Fruit fly (Drosophila melanogaster): Measurements from ENCODE around the gene ND-PDSW.

ND-PDSW gene

dm6 chr2L:3466846-3467245 is 889 bp downstream of the ND-PDSW start:
- TF ChIP-seq EcR (GFP tag; optimal IDR thresholded peaks at IDR 0.05) (no peak), CG32121 (GFP tag; IDR thresholded peaks at IDR 0.05) (no peak), D1 (tag; optimal IDR thresholded peaks at IDR 0.05) (no peak), CG15710 (tag; optimal IDR thresholded peaks at IDR 0.05) (no peak), CG8159 (tag; optimal IDR thresholded peaks at IDR 0.05) (no peak), CG12605 (GFP tag; IDR thresholded peaks at IDR 0.05) (no peak), rn (GFP tag; IDR thresholded peaks at IDR 0.05) (no peak)

dm6 chr2L:3469869-3470268 is 3.9 kb downstream of the ND-PDSW start, which contains the start of the genes Pif1 and CG31776:
TSS of gene Pif1 (minus strand) at chr2L:3470004.
TSS of gene CG31776 (plus strand) at chr2L:3470182.
- TF ChIP-seq EcR (GFP tag; optimal IDR thresholded peaks at IDR 0.05) (no peak), CG8301 (tag; optimal IDR thresholded peaks at IDR 0.05) (no peak), CG15710 (tag; optimal IDR thresholded peaks at IDR 0.05) (no peak), gl (tag; optimal IDR thresholded peaks at IDR 0.05) (no peak), rn (GFP tag; IDR thresholded peaks at IDR 0.05) (no peak), fd96Ca (GFP tag; IDR thresholded peaks at IDR 0.05) (no peak), Ets98B (GFP tag; IDR thresholded peaks at IDR 0.05) (no peak), CG32121 (GFP tag; IDR thresholded peaks at IDR 0.05) (no peak), CG4496 (GFP tag; IDR thresholded peaks at IDR 0.05) (no peak), CG14655 (GFP tag; optimal IDR thresholded peaks at IDR 0.05) (no peak), CG13204 (GFP tag; optimal IDR thresholded peaks at IDR 0.05) (no peak), CG12605 (GFP tag; IDR thresholded peaks at IDR 0.05) (no peak), CG9948 (tag; optimal IDR thresholded peaks at IDR 0.05) (no peak), CG17806 (tag; optimal IDR thresholded peaks at IDR 0.05) (no peak), Pif1A (GFP tag; optimal IDR thresholded peaks at IDR 0.05) (no peak)

dm6 chr2L:3472242-3472641 is 6.3 kb downstream of the ND-PDSW start, which contains the start of gene Pgant4:
TSS of gene Pgant4 (plus strand) at chr2L:3472603.
- no peak for TF ChIP-seq Ets98B (GFP tag; IDR thresholded peaks at IDR 0.05)
- 0 out of 2 replicates have a peak, but pooled peaks have one; percentile 37 for TF ChIP-seq rn (GFP tag; IDR thresholded peaks at IDR 0.05)
- no peak for TF ChIP-seq EcR (GFP tag; optimal IDR thresholded peaks at IDR 0.05)
- TF ChIP-seq CG4496 (GFP tag; IDR thresholded peaks at IDR 0.05), result 0 out of 3 replicates have a peak, but pooled peaks have one; percentile 37
- peak; percentile 39 for TF ChIP-seq Snoo (tag; optimal IDR thresholded peaks at IDR 0.05)

dm6 chr2L:3475168-3475567 is 9.2 kb downstream of the ND-PDSW start:
- TF ChIP-seq CG9948 (tag; optimal IDR thresholded peaks at IDR 0.05), result no peak
- TF ChIP-seq rn (GFP tag; IDR thresholded peaks at IDR 0.05), result no peak
- peak; percentile 70 for TF ChIP-seq EcR (GFP tag; optimal IDR thresholded peaks at IDR 0.05)
- peak; percentile 36 for TF ChIP-seq CG8159 (tag; optimal IDR thresholded peaks at IDR 0.05)
- peak; percentile 22 for TF ChIP-seq Snoo (tag; optimal IDR thresholded peaks at IDR 0.05)
- peak; percentile 28 for TF ChIP-seq CG15710 (tag; optimal IDR thresholded peaks at IDR 0.05)
- no peak for TF ChIP-seq CG34367 (tag; optimal IDR thresholded peaks at IDR 0.05)

DNA sequence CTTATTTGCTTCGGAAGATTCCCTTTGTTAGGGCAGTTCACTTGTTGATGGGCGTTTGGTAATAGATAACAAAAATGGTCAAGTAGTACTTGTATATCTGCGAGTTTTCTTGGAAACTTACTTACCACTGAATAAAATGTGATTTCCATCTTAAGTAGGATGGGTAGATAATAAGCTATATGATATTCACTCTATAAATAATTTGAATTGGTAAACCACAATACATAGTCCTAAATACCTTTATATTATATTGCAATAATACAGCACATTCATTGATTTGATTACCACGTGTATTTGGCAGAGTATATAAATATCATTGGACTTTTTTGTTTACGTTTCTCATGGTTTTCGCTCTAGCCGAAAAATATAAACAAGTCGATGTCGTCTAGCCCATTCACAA is 10.0 kb downstream of the ND-PDSW start:
- no peak for TF ChIP-seq CG17806 (tag; optimal IDR thresholded peaks at IDR 0.05)
- no peak for TF ChIP-seq CG32121 (GFP tag; IDR thresholded peaks at IDR 0.05)
- TF ChIP-seq EcR (GFP tag; optimal IDR thresholded peaks at IDR 0.05), result no peak
- no peak for TF ChIP-seq CG8301 (tag; optimal IDR thresholded peaks at IDR 0.05)
- no peak for TF ChIP-seq CG15710 (tag; optimal IDR thresholded peaks at IDR 0.05)
- TF ChIP-seq CG8159 (tag; optimal IDR thresholded peaks at IDR 0.05), result no peak
- TF ChIP-seq CG14655 (GFP tag; optimal IDR thresholded peaks at IDR 0.05), result no peak
- TF ChIP-seq rn (GFP tag; IDR thresholded peaks at IDR 0.05), result no peak
- TF ChIP-seq CG4496 (GFP tag; IDR thresholded peaks at IDR 0.05), result no peak
- TF ChIP-seq CG12605 (GFP tag; IDR thresholded peaks at IDR 0.05), result no peak
- TF ChIP-seq fd96Ca (GFP tag; IDR thresholded peaks at IDR 0.05), result no peak
- TF ChIP-seq CG9948 (tag; optimal IDR thresholded peaks at IDR 0.05), result no peak
- no peak for TF ChIP-seq Ets98B (GFP tag; IDR thresholded peaks at IDR 0.05)
- TF ChIP-seq CG34367 (tag; optimal IDR thresholded peaks at IDR 0.05), result no peak
- TF ChIP-seq gl (tag; optimal IDR thresholded peaks at IDR 0.05), result no peak

DNA sequence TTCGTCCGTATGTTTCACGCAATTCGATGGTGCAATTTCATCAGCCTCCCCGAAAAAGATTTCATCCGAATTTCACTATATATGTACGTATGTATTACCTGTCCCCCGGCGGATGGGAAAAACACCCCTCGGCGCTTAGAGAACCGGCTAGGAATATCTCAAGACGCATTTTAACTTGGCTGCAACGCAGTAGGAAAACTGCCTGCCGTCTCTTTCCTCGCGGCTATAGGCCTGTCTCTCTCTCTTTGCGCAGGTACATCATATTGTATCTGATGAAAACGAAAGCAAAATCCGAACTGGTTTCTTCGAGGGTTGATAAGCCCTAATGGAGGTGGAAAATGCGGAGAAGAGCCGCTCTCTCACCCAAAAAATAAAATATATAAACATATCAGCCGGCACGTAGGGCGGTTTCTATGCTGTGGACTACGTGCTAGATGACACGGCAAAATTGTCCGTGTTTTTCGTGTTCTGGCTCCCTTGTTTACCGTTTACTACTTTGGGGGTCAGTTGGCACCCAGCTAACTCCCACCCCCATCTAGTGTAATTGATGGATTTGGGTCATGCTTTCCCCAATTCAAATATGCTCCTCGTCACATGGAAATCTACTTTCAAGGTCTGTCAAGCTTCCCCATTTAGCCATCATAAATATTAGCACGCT is 10.6 kb downstream of the ND-PDSW start:
- TF ChIP-seq CG17806 (tag; optimal IDR thresholded peaks at IDR 0.05) (no peak), fd96Ca (GFP tag; IDR thresholded peaks at IDR 0.05) (no peak), Snoo (tag; optimal IDR thresholded peaks at IDR 0.05) (no peak), CG32121 (GFP tag; IDR thresholded peaks at IDR 0.05) (no peak), CG4496 (GFP tag; IDR thresholded peaks at IDR 0.05) (0 out of 3 replicates have a peak, but pooled peaks have one; percentile 6), Pif1A (GFP tag; optimal IDR thresholded peaks at IDR 0.05) (no peak), CG12605 (GFP tag; IDR thresholded peaks at IDR 0.05) (no peak)

DNA sequence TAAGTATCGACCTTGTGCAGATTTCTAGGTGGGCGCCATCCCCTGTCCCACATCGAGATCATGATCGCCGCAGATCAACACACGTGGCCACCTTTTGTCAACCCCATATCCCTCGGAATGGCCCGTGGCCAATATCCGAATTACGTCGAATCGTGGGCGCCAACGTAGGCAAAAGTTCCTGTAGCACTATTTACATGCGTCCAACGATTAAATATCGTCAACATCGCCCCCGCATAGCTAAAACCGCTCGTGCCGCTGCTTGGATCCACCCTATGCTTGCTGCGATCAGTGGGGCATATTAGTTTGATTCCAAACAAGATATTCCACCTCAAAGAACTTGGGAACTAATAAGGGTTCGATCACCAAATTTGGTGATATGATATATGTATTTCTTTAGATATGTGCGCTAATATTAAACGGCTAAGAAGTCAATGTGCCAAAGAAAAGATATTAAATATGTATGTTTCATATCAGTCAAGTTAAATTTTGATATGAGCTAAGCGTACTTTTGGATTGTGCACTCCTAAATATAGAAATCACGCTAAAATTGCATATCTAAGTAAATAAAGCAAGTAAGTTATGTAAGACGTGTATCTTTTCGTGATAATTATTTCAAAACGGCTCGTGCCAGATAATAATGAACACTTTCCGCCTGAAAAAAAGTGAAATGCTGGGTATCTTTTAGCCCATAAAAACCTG is 11.2 kb downstream of the ND-PDSW start:
- TF ChIP-seq Pif1A (GFP tag; optimal IDR thresholded peaks at IDR 0.05) (no peak), Pif1B (GFP tag; optimal IDR thresholded peaks at IDR 0.05) (no peak), CG4496 (GFP tag; IDR thresholded peaks at IDR 0.05) (peak; percentile 28; the same call in 1 of the 3 replicates), D1 (tag; optimal IDR thresholded peaks at IDR 0.05) (no peak), rn (GFP tag; IDR thresholded peaks at IDR 0.05) (no peak), CG17806 (tag; optimal IDR thresholded peaks at IDR 0.05) (no peak), CG8159 (tag; optimal IDR thresholded peaks at IDR 0.05) (peak; percentile 4), gl (tag; optimal IDR thresholded peaks at IDR 0.05) (no peak)

Measured in whole organism, pupa.